Fruit fly (Drosophila melanogaster): ENCODE measurements around the gene CG43321.

CG43321 gene

dm6 chr2L:7021382-7021781 lies 9.3 kb downstream of the CG43321 start, which contains the start of gene Pcp:
Pcp (plus strand) TSS chr2L:7021682.
- TF ChIP-seq CTCF (optimal IDR thresholded peaks at IDR 0.05), result no peak
- no peak for TF ChIP-seq CG8478 (optimal IDR thresholded peaks at IDR 0.05)

- TF ChIP-seq CTCF (optimal IDR thresholded peaks at IDR 0.05) (no peak), CG8478 (optimal IDR thresholded peaks at IDR 0.05) (no peak)
Observed at dm6 chr2L:7023614-7024259, 11.7 kb downstream of the CG43321 start, which contains the start of gene Gart. Gart (minus strand) TSS chr2L:7023898.

dm6 chr2L:7025247-7025646 lies 13.2 kb downstream of the CG43321 start:
- TF ChIP-seq CTCF (optimal IDR thresholded peaks at IDR 0.05) (no peak), CG8478 (optimal IDR thresholded peaks at IDR 0.05) (no peak)

dm6 chr2L:7026308-7026707 lies 14.2 kb downstream of the CG43321 start:
- TF ChIP-seq CTCF (optimal IDR thresholded peaks at IDR 0.05), result no peak
- TF ChIP-seq CG8478 (optimal IDR thresholded peaks at IDR 0.05), result no peak

- TF ChIP-seq CG8478 (optimal IDR thresholded peaks at IDR 0.05) (no peak), CTCF (optimal IDR thresholded peaks at IDR 0.05) (no peak)
Observed at dm6 chr2L:7026988-7027908, 15.2 kb downstream of the CG43321 start, which contains the start of the genes CG31908 and MME1. CG31908 (minus strand) TSS chr2L:7027389. MME1 (plus strand) TSS chr2L:7027526.

- TF ChIP-seq CG8478 (optimal IDR thresholded peaks at IDR 0.05) (no peak), CTCF (optimal IDR thresholded peaks at IDR 0.05) (no peak)
Observed at dm6 chr2L:7028440-7028839, 16.4 kb downstream of the CG43321 start.

dm6 chr2L:7028990-7029389 lies 16.9 kb downstream of the CG43321 start:
- TF ChIP-seq CTCF (optimal IDR thresholded peaks at IDR 0.05) (no peak), CG8478 (optimal IDR thresholded peaks at IDR 0.05) (no peak)

- TF ChIP-seq CTCF (optimal IDR thresholded peaks at IDR 0.05) (peak in 1 of 2 experiments; percentile 32), CG8478 (optimal IDR thresholded peaks at IDR 0.05) (no peak)
Observed at dm6 chr2L:7032517-7032951, 20.5 kb downstream of the CG43321 start, which contains the start of the genes Rab30 and Caper. Rab30 (minus strand) TSS chr2L:7032606. Caper (plus strand) TSS chr2L:7032721.

dm6 chr2L:7033100-7033675 lies 21.1 kb downstream of the CG43321 start:
- no peak for TF ChIP-seq CG8478 (optimal IDR thresholded peaks at IDR 0.05)
- no peak for TF ChIP-seq CTCF (optimal IDR thresholded peaks at IDR 0.05)

dm6 chr2L:7037773-7038327 lies 25.8 kb downstream of the CG43321 start, which contains the start of gene milt:
milt (plus strand) TSS chr2L:7037823.
- TF ChIP-seq CG8478 (optimal IDR thresholded peaks at IDR 0.05), result no peak
- TF ChIP-seq CTCF (optimal IDR thresholded peaks at IDR 0.05), result peak; percentile 14 to 24

- TF ChIP-seq CG8478 (optimal IDR thresholded peaks at IDR 0.05) (no peak), CTCF (optimal IDR thresholded peaks at IDR 0.05) (no peak)
Observed at dm6 chr2L:7038404-7039341, 26.6 kb downstream of the CG43321 start.

dm6 chr2L:7039342-7039684 lies 27.3 kb downstream of the CG43321 start:
- TF ChIP-seq CTCF (optimal IDR thresholded peaks at IDR 0.05), result no peak
- no peak for TF ChIP-seq CG8478 (optimal IDR thresholded peaks at IDR 0.05)

- TF ChIP-seq CTCF (optimal IDR thresholded peaks at IDR 0.05) (no peak), CG8478 (optimal IDR thresholded peaks at IDR 0.05) (no peak)
Observed at dm6 chr2L:7042150-7042811, 30.2 kb downstream of the CG43321 start.

Data from S2 (cell line).